Fruit fly (Drosophila melanogaster) whole organism, prepupa: ENCODE data around the gene Rga.

Source experiments
- Blimp-1 ChIP-seq: fragments of 200-800 bp; sonication (Bioruptor generic); optimal IDR thresholded peaks from 3 replicates; lab custom pipeline; 2017; ENCODE audit warnings: missing biosample characterization, missing genetic modification characterization, mild to moderate bottlenecking, moderate library complexity, missing genetic modification reagents
- CG11762 ChIP-seq: fragments of 200-800 bp; sonication (Bioruptor generic); optimal IDR thresholded peaks from 3 replicates; lab custom pipeline; 2016; ENCODE audit warnings: missing biosample characterization, missing genetic modification characterization; ENCODE audit not compliant: insufficient read depth
- CG16779 ChIP-seq: fragments of 200-800 bp; sonication (Bioruptor generic); optimal IDR thresholded peaks from 3 replicates; lab custom pipeline; 2017; ENCODE audit warnings: missing biosample characterization, mild to moderate bottlenecking, missing genetic modification characterization
- CG6163 ChIP-seq: fragments of 200-800 bp; sonication (Bioruptor generic); IDR thresholded peaks from 3 replicates; pipeline ENCODE4 v1.3.6; 2022; ENCODE audit warnings: missing biosample characterization, missing genetic modification characterization
- CG7368 ChIP-seq: fragments of 200-800 bp; sonication (Bioruptor generic); optimal IDR thresholded peaks from 3 replicates; lab custom pipeline; 2016; ENCODE audit warnings: missing biosample characterization, missing genetic modification characterization
- CG8119 ChIP-seq: fragments of 200-800 bp; sonication (Bioruptor generic); IDR thresholded peaks from 3 replicates; pipeline ENCODE4 v1.3.6; 2022; ENCODE audit warnings: missing biosample characterization, missing genetic modification characterization
- CG9139 ChIP-seq: fragments of 200-800 bp; sonication (Bioruptor generic); optimal IDR thresholded peaks from 3 replicates; lab custom pipeline; 2017; ENCODE audit warnings: missing biosample characterization, mild to moderate bottlenecking, missing genetic modification characterization
- Ets21C ChIP-seq: fragments of 200-800 bp; sonication (Bioruptor generic); optimal IDR thresholded peaks from 3 replicates; lab custom pipeline; 2016; ENCODE audit warnings: missing biosample characterization, missing genetic modification characterization
- Gug ChIP-seq: fragments of 200-800 bp; sonication (Bioruptor generic); IDR thresholded peaks from 2 replicates; pipeline ENCODE4 v1.3.6; 2022; ENCODE audit warnings: missing biosample characterization, missing genetic modification characterization
- Hr39 ChIP-seq: fragments of 200-800 bp; sonication (Bioruptor generic); optimal IDR thresholded peaks from 2 replicates; lab custom pipeline; 2016; ENCODE audit warnings: missing biosample characterization, missing genetic modification characterization
- Smox ChIP-seq: fragments of 200-800 bp; sonication (Bioruptor generic); optimal IDR thresholded peaks from 3 replicates; lab custom pipeline; 2016; ENCODE audit warnings: missing biosample characterization, missing genetic modification characterization
- svp ChIP-seq: fragments of 200-800 bp; sonication (Bioruptor generic); peaks from one replicate; lab custom pipeline; 2016; ENCODE audit warnings: missing biosample characterization, missing genetic modification characterization

dm6 chr3R:5654692-5655181, 41.8 kb upstream of the Rga start, which contains the start of the genes elm and MED27:
- TF ChIP-seq CG8119 (peak; percentile 84), Gug (GFP tag; lab: Robert Waterston, UW) (peak; percentile 88), CG9139 (GFP tag; lab: Kevin White, UChicago) (no peak), CG6163 (GFP tag; lab: Robert Waterston, UW) (peak; percentile 87), CG16779 (no peak), Blimp-1 (peak; percentile 68), CG7368 (GFP tag; lab: Kevin White, UChicago) (peak; percentile 71), svp (GFP tag; lab: Kevin White, UChicago) (peak; percentile 98), Smox (peak; percentile 92), Hr39 (GFP tag; lab: Kevin White, UChicago) (peak; percentile 95), CG11762 (GFP tag; lab: Kevin White, UChicago) (peak; percentile 81), Ets21C (GFP tag; lab: Kevin White, UChicago) (peak; percentile 95)
